Worm (Caenorhabditis elegans): ENCODE data around the gene F38B2.6.

The F38B2.6 gene

ce11 chrX:11240585-11241115, 40.4 kb downstream of the F38B2.6 start, which contains the start of gene C34F6.10:
C34F6.10 (minus strand) TSS chrX:11240635.
- TF ChIP-seq ets-7 (tag; optimal IDR thresholded peaks at IDR 0.05), result no peak
- TF ChIP-seq tbx-37 (GFP tag; conservative IDR thresholded peaks at IDR 0.05), result no peak
- TF ChIP-seq hmbx-1 (tag; optimal IDR thresholded peaks at IDR 0.05), result no peak
- TF ChIP-seq ama-1 (optimal IDR thresholded peaks at IDR 0.05), result no peak
- no peak for TF ChIP-seq aly-1 (tag; optimal IDR thresholded peaks at IDR 0.05)
